Fruit fly (Drosophila melanogaster) whole organism, embryonic: ENCODE measurements around the gene Oatp30B.

ENCODE experiments used
- ATbp ChIP-seq: fragments of 200-800 bp; sonication (Bioruptor generic); optimal IDR thresholded peaks from 2 replicates; lab custom pipeline; 2017; ENCODE audit warnings: missing biosample characterization, mild to moderate bottlenecking, missing genetic modification characterization, missing genetic modification reagents
- Atf3 ChIP-seq: fragments of 200-800 bp; sonication (Bioruptor generic); optimal IDR thresholded peaks from 3 replicates; lab custom pipeline; 2016; ENCODE audit warnings: missing biosample characterization, missing genetic modification characterization
- CG1024 ChIP-seq: fragments of 200-800 bp; sonication (Bioruptor generic); IDR thresholded peaks from 2 replicates; pipeline ENCODE4 v1.3.6; 2022; ENCODE audit warnings: missing biosample characterization, missing genetic modification characterization
- CG10462 ChIP-seq: fragments of 200-800 bp; sonication (Bioruptor generic); optimal IDR thresholded peaks from 2 replicates; lab custom pipeline; 2016; ENCODE audit warnings: missing biosample characterization, missing genetic modification characterization
- CG13123 ChIP-seq: fragments of 200-800 bp; sonication (Bioruptor generic); optimal IDR thresholded peaks from 2 replicates; lab custom pipeline; 2016; ENCODE audit warnings: missing biosample characterization, missing genetic modification characterization
- CG15479 ChIP-seq: fragments of 200-800 bp; sonication (Bioruptor generic); optimal IDR thresholded peaks from 3 replicates; lab custom pipeline; 2019; ENCODE audit warnings: missing biosample characterization, mild to moderate bottlenecking, missing genetic modification characterization, moderate library complexity
- CG16779 ChIP-seq: fragments of 200-800 bp; sonication (Bioruptor generic); IDR thresholded peaks from 2 replicates; pipeline ENCODE4 v1.3.6; 2022; ENCODE audit warnings: missing biosample characterization, missing genetic modification characterization
- CG16815 ChIP-seq: fragments of 200-800 bp; sonication (Bioruptor generic); optimal IDR thresholded peaks from 3 replicates; lab custom pipeline; 2017; ENCODE audit warnings: missing biosample characterization, mild to moderate bottlenecking, missing genetic modification characterization
- CG16863 ChIP-seq: fragments of 200-800 bp; sonication (Bioruptor generic); optimal IDR thresholded peaks from 3 replicates; lab custom pipeline; 2016; ENCODE audit warnings: missing biosample characterization, missing genetic modification characterization
- CG32532 ChIP-seq: fragments of 200-800 bp; sonication (Bioruptor generic); IDR thresholded peaks from 2 replicates; pipeline ENCODE4 v1.3.6; 2022; ENCODE audit warnings: missing biosample characterization, missing genetic modification characterization
- CG3995 ChIP-seq: fragments of 200-800 bp; sonication (Bioruptor generic); optimal IDR thresholded peaks from 3 replicates; lab custom pipeline; 2016; ENCODE audit warnings: missing biosample characterization, missing genetic modification characterization
- CG4282 ChIP-seq: fragments of 200-800 bp; sonication (Bioruptor generic); optimal IDR thresholded peaks from 2 replicates; lab custom pipeline; 2016; ENCODE audit warnings: missing biosample characterization, missing genetic modification characterization
- CG4360 ChIP-seq: fragments of 200-800 bp; sonication (Bioruptor generic); IDR thresholded peaks from 2 replicates; pipeline ENCODE4 v1.3.6; 2022; ENCODE audit warnings: missing biosample characterization, missing genetic modification characterization
- CG6272 ChIP-seq: fragments of 200-800 bp; sonication (Bioruptor generic); IDR thresholded peaks from 2 replicates; pipeline ENCODE4 v1.3.6; 2022; ENCODE audit warnings: missing biosample characterization, missing genetic modification characterization
- CG6654 ChIP-seq: fragments of 200-800 bp; sonication (Bioruptor generic); optimal IDR thresholded peaks from 2 replicates; lab custom pipeline; 2017; ENCODE audit warnings: missing biosample characterization, mild to moderate bottlenecking, missing genetic modification characterization
- CG6813 ChIP-seq: fragments of 200-800 bp; sonication (Bioruptor generic); optimal IDR thresholded peaks from 2 replicates; lab custom pipeline; 2017; ENCODE audit warnings: missing biosample characterization, missing genetic modification characterization, mild to moderate bottlenecking, moderate library complexity, missing genetic modification reagents
- CG8089 ChIP-seq: fragments of 200-800 bp; sonication (Bioruptor generic); optimal IDR thresholded peaks from 3 replicates; lab custom pipeline; 2016; ENCODE audit warnings: missing biosample characterization, missing genetic modification characterization
- CG9797 ChIP-seq: fragments of 200-800 bp; sonication (Bioruptor generic); optimal IDR thresholded peaks from 3 replicates; lab custom pipeline; 2018; ENCODE audit warnings: missing biosample characterization, mild to moderate bottlenecking, missing genetic modification characterization
- CoRest ChIP-seq: fragments of 200-800 bp; sonication (Bioruptor generic); optimal IDR thresholded peaks from 3 replicates; lab custom pipeline; 2018; ENCODE audit warnings: missing biosample characterization, mild to moderate bottlenecking, missing genetic modification characterization, moderate library complexity
- E2f2 ChIP-seq: fragments of 200-800 bp; sonication (Bioruptor generic); IDR thresholded peaks from 2 replicates; pipeline ENCODE4 v1.3.6; 2022; ENCODE audit warnings: missing biosample characterization, missing genetic modification characterization
- Elba2 ChIP-seq: fragments of 200-800 bp; sonication (Bioruptor generic); optimal IDR thresholded peaks from 3 replicates; lab custom pipeline; 2016; ENCODE audit warnings: missing biosample characterization, missing genetic modification characterization
- Ets97D ChIP-seq: fragments of 200-800 bp; sonication (Bioruptor generic); optimal IDR thresholded peaks from 3 replicates; lab custom pipeline; 2016; ENCODE audit warnings: missing biosample characterization, missing genetic modification characterization
- Fer1 ChIP-seq: fragments of 200-800 bp; sonication (Bioruptor generic); optimal IDR thresholded peaks from 2 replicates; lab custom pipeline; 2017; ENCODE audit warnings: missing biosample characterization, mild to moderate bottlenecking, missing genetic modification characterization
- Gsc ChIP-seq: fragments of 200-800 bp; sonication (Bioruptor generic); IDR thresholded peaks from 2 replicates; pipeline ENCODE4 v1.3.6; 2022; ENCODE audit warnings: missing biosample characterization, missing genetic modification characterization
- Hmr ChIP-seq: fragments of 200-800 bp; sonication (Bioruptor generic); optimal IDR thresholded peaks from 3 replicates; lab custom pipeline; 2017; ENCODE audit warnings: mild to moderate bottlenecking, missing biosample characterization, missing genetic modification reagents, missing genetic modification characterization
- Hr39 ChIP-seq: fragments of >200 bp; optimal IDR thresholded peaks from 2 replicates; lab custom pipeline; 2017
- MTF-1 ChIP-seq: fragments of 200-800 bp; sonication (Bioruptor generic); optimal IDR thresholded peaks from 2 replicates; lab custom pipeline; 2018; ENCODE audit warnings: missing biosample characterization, mild to moderate bottlenecking, missing genetic modification characterization, borderline replicate concordance
- Neu2 ChIP-seq: fragments of 200-800 bp; sonication (Bioruptor generic); optimal IDR thresholded peaks from 3 replicates; lab custom pipeline; 2016; ENCODE audit warnings: missing biosample characterization, missing genetic modification characterization, borderline replicate concordance
- NfI ChIP-seq: fragments of 200-800 bp; sonication (Bioruptor generic); optimal IDR thresholded peaks from 3 replicates; lab custom pipeline; 2018; ENCODE audit warnings: missing biosample characterization, mild to moderate bottlenecking, missing genetic modification characterization, moderate library complexity
- Pdp1 ChIP-seq, 2 experiments: fragments of 200-800 bp; sonication (Bioruptor generic); optimal IDR thresholded peaks; 3 replicates each; lab custom pipeline; 2016; ENCODE audit warnings: missing biosample characterization in 2 of 2, missing genetic modification characterization in 2 of 2, mild to moderate bottlenecking in 1 of 2, moderate library complexity in 1 of 2
- Rfx ChIP-seq: fragments of 200-800 bp; sonication (Bioruptor generic); IDR thresholded peaks from 2 replicates; pipeline ENCODE4 v1.3.6; 2022; ENCODE audit warnings: missing biosample characterization, missing genetic modification characterization
- amos ChIP-seq: fragments of 200-800 bp; sonication (Bioruptor generic); IDR thresholded peaks from 2 replicates; pipeline ENCODE4 v1.3.6; 2022; ENCODE audit warnings: missing biosample characterization, missing genetic modification characterization; ENCODE audit not compliant: partially characterized antibody
- az2 ChIP-seq: fragments of 200-800 bp; sonication (Bioruptor generic); optimal IDR thresholded peaks from 3 replicates; lab custom pipeline; 2016; ENCODE audit warnings: missing biosample characterization, missing genetic modification characterization
- bigmax ChIP-seq: fragments of 200-800 bp; sonication (Bioruptor generic); optimal IDR thresholded peaks from 2 replicates; lab custom pipeline; 2018; ENCODE audit warnings: missing biosample characterization, mild to moderate bottlenecking, missing genetic modification characterization
- chinmo ChIP-seq: fragments of 200-800 bp; sonication (Bioruptor generic); IDR thresholded peaks from 4 replicates; pipeline ENCODE4 v1.3.6; 2022; ENCODE audit warnings: missing biosample characterization, missing genetic modification characterization; ENCODE audit not compliant: partially characterized antibody
- crol ChIP-seq: fragments of 200-800 bp; sonication (Bioruptor generic); IDR thresholded peaks from 2 replicates; pipeline ENCODE4 v1.3.6; 2022; ENCODE audit warnings: missing biosample characterization, missing genetic modification characterization
- disco-r ChIP-seq: fragments of 200-800 bp; sonication (Bioruptor generic); optimal IDR thresholded peaks from 2 replicates; lab custom pipeline; 2016; ENCODE audit warnings: missing biosample characterization, missing genetic modification characterization
- eve ChIP-seq, 2 experiments: fragments of >200 bp; optimal IDR thresholded peaks; 2 replicates each; lab custom pipeline; 2017; ENCODE audit warnings: missing biosample characterization in 2 of 2, missing genetic modification characterization in 2 of 2
- fru ChIP-seq: fragments of >200 bp; optimal IDR thresholded peaks from 2 replicates; lab custom pipeline; 2017
- ftz-f1 ChIP-seq: fragments of 200-800 bp; sonication (Bioruptor generic); optimal IDR thresholded peaks from 2 replicates; lab custom pipeline; 2016; ENCODE audit warnings: missing biosample characterization, missing genetic modification characterization
- gcm2 ChIP-seq: fragments of 200-800 bp; sonication (Bioruptor generic); optimal IDR thresholded peaks from 2 replicates; lab custom pipeline; 2016; ENCODE audit warnings: missing biosample characterization, missing genetic modification characterization
- lmd ChIP-seq: fragments of 200-800 bp; sonication (Bioruptor generic); IDR thresholded peaks from 2 replicates; pipeline ENCODE4 v1.3.6; 2022; ENCODE audit warnings: missing biosample characterization, missing genetic modification characterization
- peb ChIP-seq: fragments of 200-800 bp; sonication (Bioruptor generic); IDR thresholded peaks from 2 replicates; pipeline ENCODE4 v1.3.6; 2022; ENCODE audit warnings: missing biosample characterization, missing genetic modification characterization
- repo ChIP-seq: fragments of 200-800 bp; sonication (Bioruptor generic); optimal IDR thresholded peaks from 2 replicates; lab custom pipeline; 2016; ENCODE audit warnings: missing biosample characterization, missing genetic modification characterization
- run ChIP-seq: fragments of 200-800 bp; sonication (Bioruptor generic); optimal IDR thresholded peaks from 3 replicates; lab custom pipeline; 2018; ENCODE audit warnings: missing biosample characterization, mild to moderate bottlenecking, missing genetic modification characterization
- sr ChIP-seq: fragments of 200-800 bp; sonication (Bioruptor generic); IDR thresholded peaks from 3 replicates; pipeline ENCODE4 v1.3.6; 2022; ENCODE audit warnings: missing biosample characterization, missing genetic modification characterization
- sug ChIP-seq: fragments of 200-800 bp; optimal IDR thresholded peaks from 2 replicates; lab custom pipeline; 2019; ENCODE audit warnings: missing biosample characterization, mild to moderate bottlenecking, missing genetic modification characterization, moderate library complexity
- trh ChIP-seq: fragments of 200-800 bp; sonication (Bioruptor generic); optimal IDR thresholded peaks from 2 replicates; lab custom pipeline; 2016; ENCODE audit warnings: missing biosample characterization, missing genetic modification characterization
- unc-4 ChIP-seq: fragments of 200-800 bp; sonication (Bioruptor generic); IDR thresholded peaks from 2 replicates; pipeline ENCODE4 v1.3.6; 2022; ENCODE audit warnings: missing biosample characterization, missing genetic modification characterization; ENCODE audit not compliant: partially characterized antibody
- wek ChIP-seq: fragments of 200-800 bp; sonication (Bioruptor generic); optimal IDR thresholded peaks from 3 replicates; lab custom pipeline; 2018; ENCODE audit warnings: missing biosample characterization, mild to moderate bottlenecking, missing genetic modification characterization, moderate library complexity
- zen2 ChIP-seq: fragments of 200-800 bp; sonication (Bioruptor generic); IDR thresholded peaks from 3 replicates; pipeline ENCODE4 v1.3.6; 2022; ENCODE audit warnings: missing biosample characterization, missing genetic modification characterization; ENCODE audit not compliant: partially characterized antibody

Gene Oatp30B

DNA sequence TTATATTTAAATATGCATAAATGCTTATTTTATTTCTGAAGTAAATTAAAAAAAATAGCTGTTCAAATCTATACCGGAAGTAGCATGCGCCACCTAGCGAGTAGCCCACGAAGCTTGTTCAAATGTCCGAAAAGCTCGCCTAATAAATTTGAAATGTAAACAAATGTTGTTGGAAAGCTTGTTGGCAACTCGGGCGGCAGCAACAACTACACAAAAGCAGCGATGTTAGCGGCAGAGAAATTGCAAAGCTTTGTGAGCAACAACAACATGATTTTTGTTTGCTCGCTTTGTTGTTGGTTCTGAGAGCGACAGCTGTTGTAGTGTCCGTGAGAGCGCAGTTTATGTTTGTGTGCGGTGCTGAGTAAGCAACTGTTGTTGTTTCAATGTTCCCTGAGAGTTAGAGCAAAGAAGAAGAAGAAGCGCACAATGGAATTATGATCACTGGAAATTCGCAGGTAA, 46.4 kb downstream of the Oatp30B start (continued):
- TF ChIP-seq run (peak; percentile 97), Fer1 (peak; percentile 100), Elba2 (GFP tag; lab: Kevin White, UChicago) (no peak), MTF-1 (peak; percentile 100), Neu2 (GFP tag; lab: Kevin White, UChicago) (no peak), CG16815 (GFP tag; lab: Kevin White, UChicago) (no peak), CG8089 (GFP tag; lab: Kevin White, UChicago) (peak; percentile 94), zen2 (GFP tag; lab: Robert Waterston, UW) (no peak), CG6813 (GFP tag; lab: Kevin White, UChicago) (peak; percentile 100), ATbp (peak; percentile 100), ftz-f1 (GFP tag; lab: Kevin White, UChicago) (peak; percentile 93), crol (GFP tag; lab: Robert Waterston, UW) (peak; percentile 71), trh (GFP tag; lab: Kevin White, UChicago) (peak; percentile 96), CG4282 (GFP tag; lab: Kevin White, UChicago) (peak; percentile 82), CoRest (tag; lab: Kevin White, UChicago) (peak; percentile 93), NfI (GFP tag; lab: Kevin White, UChicago) (peak; percentile 100), chinmo (GFP tag; lab: Robert Waterston, UW) (peak; percentile 92; the same call in 3 of the 4 replicates), bigmax (peak; percentile 93), CG1024 (GFP tag; lab: Robert Waterston, UW) (peak; percentile 95), lmd (GFP tag; lab: Robert Waterston, UW) (peak; percentile 80), sug (tag; lab: Kevin White, UChicago) (peak; percentile 97), amos (GFP tag; lab: Robert Waterston, UW) (no peak), az2 (GFP tag; lab: Kevin White, UChicago) (peak; percentile 95), Hmr (GFP tag; lab: Kevin White, UChicago) (peak; percentile 100), CG6272 (GFP tag; lab: Robert Waterston, UW) (peak; percentile 74), eve (GFP tag; optimal IDR thresholded peaks at IDR 0.05; lab: Kevin White, UChicago) (peak in 1 of 2 experiments; percentile 72), unc-4 (peak; percentile 17; the same call in 1 of the 2 replicates), CG9797 (peak; percentile 73), CG6654 (GFP tag; lab: Kevin White, UChicago) (peak; percentile 91), sr (GFP tag; lab: Robert Waterston, UW) (peak; percentile 99), Ets97D (GFP tag; lab: Kevin White, UChicago) (peak; percentile 100), peb (GFP tag; lab: Robert Waterston, UW) (peak; percentile 86), Rfx (GFP tag; lab: Robert Waterston, UW) (peak; percentile 98), CG15479 (GFP tag; lab: Kevin White, UChicago) (peak; percentile 22), Atf3 (GFP tag; lab: Kevin White, UChicago) (peak; percentile 88), CG13123 (peak; percentile 94), CG16779 (peak; percentile 97), Hr39 (lab: Kevin White, UChicago) (no peak), CG10462 (GFP tag; lab: Kevin White, UChicago) (peak; percentile 92), CG4360 (GFP tag; lab: Robert Waterston, UW) (peak; percentile 94), fru (lab: Kevin White, UChicago) (no peak), CG3995 (GFP tag; lab: Kevin White, UChicago) (peak; percentile 81), wek (GFP tag; lab: Kevin White, UChicago) (peak; percentile 99), repo (peak; percentile 94), disco-r (GFP tag; lab: Kevin White, UChicago) (peak; percentile 97), Pdp1 (GFP tag; optimal IDR thresholded peaks at IDR 0.05; lab: Kevin White, UChicago) (peak; percentile 90 to 92), CG32532 (GFP tag; lab: Robert Waterston, UW) (peak; percentile 98), Gsc (GFP tag; lab: Robert Waterston, UW) (no peak), CG16863 (GFP tag; lab: Kevin White, UChicago) (peak; percentile 91), E2f2 (GFP tag; lab: Robert Waterston, UW) (peak; percentile 87), gcm2 (GFP tag; lab: Kevin White, UChicago) (peak; percentile 99)
